Worm (Caenorhabditis elegans) whole organism, young adult: Measurements from ENCODE around the gene C36E8.6.
A peak's percentile ranks its signal among the peaks of the same experiment; 100 is the strongest.

Experiments used
- B0019.2 ChIP-seq: fragments of 200-800 bp; sonication (Bioruptor generic); conservative IDR thresholded peaks from 2 replicates; pipeline ENCODE4 v1.3.6; 2022; ENCODE audit warnings: missing genetic modification reagents, missing genetic modification characterization, missing compliant biosample characterization
- C17E4.6 ChIP-seq: fragments of 200-800 bp; sonication (Bioruptor generic); IDR thresholded peaks from 2 replicates; pipeline ENCODE4 v1.3.6; 2022; ENCODE audit warnings: missing genetic modification reagents, missing genetic modification characterization, missing compliant biosample characterization
- F23B12.7 ChIP-seq: sonication (generic microtip); optimal IDR thresholded peaks from 2 replicates; lab custom pipeline; 2017; ENCODE audit warnings: missing genetic modification characterization, mild to moderate bottlenecking, missing compliant biosample characterization, antibody characterized with exemption, moderate library complexity; ENCODE audit not compliant: insufficient read depth
- F33H1.4 ChIP-seq: fragments of 200-800 bp; sonication (Bioruptor generic); IDR thresholded peaks from 2 replicates; pipeline ENCODE4 v1.3.6; 2022; ENCODE audit warnings: missing genetic modification reagents, missing genetic modification characterization, missing compliant biosample characterization
- Y53F4B.3 ChIP-seq: fragments of 200-800 bp; sonication (Bioruptor generic); IDR thresholded peaks from 2 replicates; pipeline ENCODE4 v1.3.6; 2022; ENCODE audit warnings: missing genetic modification reagents, missing genetic modification characterization, missing compliant biosample characterization
- Y56A3A.18 ChIP-seq: fragments of 200-800 bp; sonication (Bioruptor generic); IDR thresholded peaks from 2 replicates; pipeline ENCODE4 v1.3.6; 2022; ENCODE audit warnings: missing genetic modification reagents, missing genetic modification characterization, missing compliant biosample characterization
- ama-1 ChIP-seq, 3 experiments: fragments of 150-350 bp in 1 of 3; sonication (generic microtip) in 2 of 3; optimal IDR thresholded peaks; 2 replicates each; lab custom pipeline; 2014 to 2018; ENCODE audit warnings: missing biosample characterization in 2 of 3, missing genetic modification characterization in 2 of 3, missing genetic modification reagents in 2 of 3
- aptf-2 ChIP-seq: fragments of 200-800 bp; sonication (Bioruptor generic); conservative IDR thresholded peaks from 2 replicates; pipeline ENCODE4 v1.3.6; 2022; ENCODE audit warnings: missing genetic modification reagents, missing genetic modification characterization, missing compliant biosample characterization
- aptf-3 ChIP-seq: fragments of 200-800 bp; sonication (Bioruptor generic); IDR thresholded peaks from 2 replicates; pipeline ENCODE4 v1.3.6; 2022; ENCODE audit warnings: missing genetic modification characterization, missing compliant biosample characterization
- attf-6 ChIP-seq: fragments of 200-800 bp; sonication (Bioruptor generic); IDR thresholded peaks from 2 replicates; pipeline ENCODE4 v1.3.6; 2022; ENCODE audit warnings: missing genetic modification reagents, missing genetic modification characterization, missing compliant biosample characterization
- cebp-1 ChIP-seq, 2 experiments: fragments of 200-800 bp in 1 of 2; sonication (Bioruptor generic) in 1 of 2; sonication (generic microtip) in 1 of 2; IDR thresholded peaks in 1 of 2; optimal IDR thresholded peaks in 1 of 2; 2 replicates each; pipeline versions ENCODE4 v1.3.6 to Lab custom; 2017 to 2022; ENCODE audit warnings: missing compliant biosample characterization in 2 of 2, missing genetic modification characterization in 2 of 2, mild to moderate bottlenecking in 1 of 2, missing genetic modification reagents in 1 of 2, moderate library complexity in 1 of 2
- cebp-2 ChIP-seq: fragments of 200-800 bp; sonication (Bioruptor generic); IDR thresholded peaks from 2 replicates; pipeline ENCODE4 v1.3.6; 2022; ENCODE audit warnings: missing genetic modification characterization, missing compliant biosample characterization
- ceh-100 ChIP-seq: fragments of 200-800 bp; sonication (Bioruptor generic); IDR thresholded peaks from 2 replicates; pipeline ENCODE4 v1.3.6; 2022; ENCODE audit warnings: missing genetic modification reagents, missing genetic modification characterization, missing compliant biosample characterization
- ceh-27 ChIP-seq: fragments of 200-800 bp; sonication (Bioruptor generic); optimal IDR thresholded peaks from 2 replicates; lab custom pipeline; 2018; ENCODE audit warnings: mild to moderate bottlenecking, missing genetic modification characterization, moderate library complexity, missing compliant biosample characterization
- ceh-40 ChIP-seq: fragments of 200-800 bp; sonication (Bioruptor generic); IDR thresholded peaks from 2 replicates; pipeline ENCODE4 v1.3.6; 2022; ENCODE audit warnings: missing genetic modification characterization, missing compliant biosample characterization
- ceh-58 ChIP-seq: fragments of 200-800 bp; sonication (Bioruptor generic); IDR thresholded peaks from 2 replicates; pipeline ENCODE4 v1.3.6; 2022; ENCODE audit warnings: missing genetic modification characterization, missing compliant biosample characterization
- ceh-79 ChIP-seq: sonication (generic microtip); optimal IDR thresholded peaks from 2 replicates; lab custom pipeline; 2017; ENCODE audit warnings: mild to moderate bottlenecking, missing genetic modification characterization, missing compliant biosample characterization
- chd-7 ChIP-seq: sonication (generic microtip); optimal IDR thresholded peaks from 2 replicates; lab custom pipeline; 2016; ENCODE audit warnings: mild to moderate bottlenecking, missing genetic modification characterization, moderate library complexity, missing compliant biosample characterization
- dpff-1 ChIP-seq: sonication (generic microtip); optimal IDR thresholded peaks from 2 replicates; lab custom pipeline; 2017; ENCODE audit warnings: mild to moderate bottlenecking, missing genetic modification characterization, missing compliant biosample characterization
- dpl-1 ChIP-seq: fragments of 150-350 bp; optimal IDR thresholded peaks from 2 replicates; lab custom pipeline; 2014; ENCODE audit warnings: missing biosample characterization, missing genetic modification reagents, missing genetic modification characterization
- ets-4 ChIP-seq: fragments of 200-800 bp; sonication (Bioruptor generic); optimal IDR thresholded peaks from 2 replicates; lab custom pipeline; 2018; ENCODE audit warnings: mild to moderate bottlenecking, missing genetic modification characterization, missing compliant biosample characterization
- fkh-3 ChIP-seq: sonication (generic microtip); optimal IDR thresholded peaks from 2 replicates; lab custom pipeline; 2016; ENCODE audit warnings: mild to moderate bottlenecking, missing genetic modification characterization, missing compliant biosample characterization
- hmg-1.2 ChIP-seq: fragments of 200-800 bp; sonication (Bioruptor generic); IDR thresholded peaks from 2 replicates; pipeline ENCODE4 v1.3.6; 2022; ENCODE audit warnings: missing genetic modification reagents, missing genetic modification characterization, missing compliant biosample characterization
- lag-1 ChIP-seq: fragments of 200-800 bp; sonication (Bioruptor generic); IDR thresholded peaks from 2 replicates; pipeline ENCODE4 v1.3.6; 2022; ENCODE audit warnings: missing genetic modification reagents, missing genetic modification characterization, missing compliant biosample characterization
- lin-35 ChIP-seq, 3 experiments: fragments of 150-350 bp in 2 of 3; sonication (generic microtip) in 1 of 3; optimal IDR thresholded peaks; 2 replicates each; lab custom pipeline; 2014 to 2018; ENCODE audit warnings: missing biosample characterization in 3 of 3, missing genetic modification characterization in 3 of 3, missing genetic modification reagents in 3 of 3
- lsl-1 ChIP-seq: fragments of 200-800 bp; sonication (Bioruptor generic); optimal IDR thresholded peaks from 2 replicates; lab custom pipeline; 2018; ENCODE audit warnings: mild to moderate bottlenecking, missing genetic modification characterization, moderate library complexity, missing compliant biosample characterization
- lsy-27 ChIP-seq: sonication (generic microtip); optimal IDR thresholded peaks from 2 replicates; lab custom pipeline; 2017; ENCODE audit warnings: missing genetic modification characterization, mild to moderate bottlenecking, missing compliant biosample characterization, antibody characterized with exemption, missing genotype, borderline replicate concordance; ENCODE audit not compliant: insufficient read depth
- mes-4 ChIP-seq: sonication (generic microtip); optimal IDR thresholded peaks from 2 replicates; lab custom pipeline; 2016; ENCODE audit warnings: missing genotype, missing genetic modification characterization, missing compliant biosample characterization
- nfyb-1 ChIP-seq: fragments of 200-800 bp; sonication (Bioruptor generic); IDR thresholded peaks from 2 replicates; pipeline ENCODE4 v1.3.6; 2022; ENCODE audit warnings: missing genetic modification reagents, missing genetic modification characterization, missing compliant biosample characterization
- nhr-120 ChIP-seq: fragments of 200-800 bp; sonication (Bioruptor generic); IDR thresholded peaks from 2 replicates; pipeline ENCODE4 v1.3.6; 2022; ENCODE audit warnings: missing genetic modification characterization, missing compliant biosample characterization
- nhr-179 ChIP-seq: sonication (generic microtip); optimal IDR thresholded peaks from 2 replicates; lab custom pipeline; 2016; ENCODE audit warnings: mild to moderate bottlenecking, missing genetic modification characterization, missing compliant biosample characterization
- nhr-80 ChIP-seq: sonication (generic microtip); optimal IDR thresholded peaks from 2 replicates; lab custom pipeline; 2016; ENCODE audit warnings: missing genetic modification characterization, missing compliant biosample characterization
- nhr-90 ChIP-seq: sonication (generic microtip); optimal IDR thresholded peaks from 2 replicates; lab custom pipeline; 2016; ENCODE audit warnings: missing genotype, mild to moderate bottlenecking, missing genetic modification characterization, missing compliant biosample characterization
- rcor-1 ChIP-seq: fragments of 200-800 bp; sonication (Bioruptor generic); IDR thresholded peaks from 2 replicates; pipeline ENCODE4 v1.3.6; 2022; ENCODE audit warnings: missing genetic modification reagents, missing genetic modification characterization, missing compliant biosample characterization
- rec-8 ChIP-seq, 2 experiments: sonication (generic microtip); optimal IDR thresholded peaks; 2 replicates each; lab custom pipeline; 2016; ENCODE audit warnings: mild to moderate bottlenecking in 2 of 2, missing genetic modification characterization in 2 of 2, missing genetic modification reagents in 2 of 2, missing genotype in 2 of 2, missing biosample characterization in 1 of 2, missing compliant biosample characterization in 1 of 2, moderate library complexity in 1 of 2
- repo-1 ChIP-seq: sonication (generic microtip); optimal IDR thresholded peaks from 2 replicates; lab custom pipeline; 2017; ENCODE audit warnings: mild to moderate bottlenecking, missing genetic modification characterization, missing compliant biosample characterization
- snpc-3.4 ChIP-seq: sonication (generic microtip); optimal IDR thresholded peaks from 2 replicates; lab custom pipeline; 2017; ENCODE audit warnings: missing genetic modification characterization, mild to moderate bottlenecking, missing compliant biosample characterization, antibody characterized with exemption, moderate library complexity, missing genotype, missing genetic modification reagents
- somi-1 ChIP-seq: fragments of 200-800 bp; sonication (Bioruptor generic); optimal IDR thresholded peaks from 2 replicates; lab custom pipeline; 2018; ENCODE audit warnings: mild to moderate bottlenecking, missing genetic modification characterization, missing compliant biosample characterization
- sptf-2 ChIP-seq: fragments of 200-800 bp; sonication (Bioruptor generic); optimal IDR thresholded peaks from 2 replicates; lab custom pipeline; 2018; ENCODE audit warnings: mild to moderate bottlenecking, missing genetic modification characterization, missing compliant biosample characterization
- tbx-9 ChIP-seq: sonication (generic microtip); optimal IDR thresholded peaks from 2 replicates; lab custom pipeline; 2016; ENCODE audit warnings: borderline replicate concordance, missing genetic modification characterization, inconsistent platforms, missing compliant biosample characterization
- tlf-1 ChIP-seq: fragments of 200-800 bp; sonication (Bioruptor generic); optimal IDR thresholded peaks from 2 replicates; lab custom pipeline; 2018; ENCODE audit warnings: mild to moderate bottlenecking, missing genetic modification characterization, missing compliant biosample characterization
- unc-62 ChIP-seq: fragments of 150-350 bp; optimal IDR thresholded peaks from 2 replicates; lab custom pipeline; 2014; ENCODE audit warnings: missing biosample characterization, missing genetic modification reagents, missing genetic modification characterization
- zfh-2 ChIP-seq: fragments of 200-800 bp; sonication (Bioruptor generic); conservative IDR thresholded peaks from 2 replicates; pipeline ENCODE4 v1.3.6; 2022; ENCODE audit warnings: missing genetic modification reagents, missing genetic modification characterization, missing compliant biosample characterization
- zim-3 ChIP-seq: sonication (generic microtip); optimal IDR thresholded peaks from 2 replicates; lab custom pipeline; 2017; ENCODE audit warnings: mild to moderate bottlenecking, missing genetic modification characterization, moderate library complexity, missing compliant biosample characterization
- ztf-22 ChIP-seq: fragments of 200-800 bp; sonication (Bioruptor generic); optimal IDR thresholded peaks from 2 replicates; lab custom pipeline; 2018; ENCODE audit warnings: mild to moderate bottlenecking, missing genetic modification characterization, moderate library complexity, missing compliant biosample characterization
- ztf-6 ChIP-seq: fragments of 200-800 bp; sonication (Bioruptor generic); IDR thresholded peaks from 2 replicates; pipeline ENCODE4 v1.3.6; 2022; ENCODE audit warnings: missing genetic modification reagents, missing genetic modification characterization, missing compliant biosample characterization

C36E8.6 gene

DNA sequence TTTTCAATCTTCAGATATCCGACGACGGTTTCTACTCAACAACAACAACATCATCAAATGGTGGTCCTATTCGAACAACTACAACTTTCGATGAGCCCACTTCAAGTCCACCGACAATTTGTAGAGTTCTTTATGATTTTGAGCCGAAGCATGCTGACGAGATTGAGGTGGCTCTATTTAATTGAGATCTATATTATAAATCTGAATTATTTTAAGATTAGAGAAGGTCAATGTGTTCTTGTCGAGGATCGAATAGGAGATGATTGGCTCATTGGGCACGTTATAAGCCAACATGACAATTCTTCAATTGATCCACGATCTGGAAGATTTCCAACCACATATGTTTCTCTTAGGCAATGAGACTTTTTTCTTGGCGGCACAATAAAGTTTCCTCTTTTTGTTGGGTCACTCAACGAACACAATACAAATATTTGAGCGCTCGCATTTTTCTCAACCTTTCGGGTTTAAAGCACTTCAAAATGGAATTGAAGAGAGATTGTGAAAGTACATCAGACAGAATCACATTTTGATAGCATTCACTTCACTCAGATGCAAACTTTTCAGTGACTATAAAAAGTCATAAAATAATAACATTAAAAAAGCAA lies 27.6 kb downstream of the C36E8.6 start (continued):
- TF ChIP-seq ceh-27 (GFP tag; lab: Kevin White, UChicago) = peak; percentile 19
- TF ChIP-seq nhr-90 (tag; lab: Kevin White, UChicago) = no peak
- no peak for TF ChIP-seq ztf-22 (GFP tag; lab: Kevin White, UChicago)
- TF ChIP-seq lsy-27 (tag; lab: Kevin White, UChicago) = no peak
- TF ChIP-seq aptf-3 (GFP tag; lab: Robert Waterston, UW) = no peak
- TF ChIP-seq repo-1 (tag; lab: Kevin White, UChicago) = peak; percentile 82
- TF ChIP-seq attf-6 = peak; percentile 82
- no peak; the same call in 1 of the 2 replicates for TF ChIP-seq hmg-1.2 (GFP tag; lab: Robert Waterston, UW)
- no peak for TF ChIP-seq unc-62 (GFP tag; lab: Kevin White, UChicago)
- peak; percentile 62 for TF ChIP-seq nfyb-1
- peak; percentile 77 for TF ChIP-seq tlf-1 (GFP tag; lab: Kevin White, UChicago)
- no peak for TF ChIP-seq mes-4 (tag; lab: Kevin White, UChicago)
- TF ChIP-seq Y53F4B.3 (GFP tag; lab: Robert Waterston, UW) = no peak
- TF ChIP-seq ama-1 (optimal IDR thresholded peaks at IDR 0.05; lab: Kevin White, UChicago) = no peak
- peak in 1 of 2 experiments; percentile 88 for TF ChIP-seq ama-1 (GFP tag; optimal IDR thresholded peaks at IDR 0.05; lab: Kevin White, UChicago)
- peak; percentile 80 for TF ChIP-seq ceh-79 (tag; lab: Kevin White, UChicago)
- TF ChIP-seq nhr-120 = no peak
- peak; percentile 63; the same call in 1 of the 2 replicates for TF ChIP-seq aptf-2 (GFP tag; lab: Robert Waterston, UW)
- no peak for TF ChIP-seq nhr-179 (tag; lab: Kevin White, UChicago)
- no peak; the same call in 1 of the 2 replicates for TF ChIP-seq Y56A3A.18 (GFP tag; lab: Robert Waterston, UW)
- TF ChIP-seq nhr-80 (tag; lab: Kevin White, UChicago) = no peak
- no peak; the same call in none of the 2 replicates for TF ChIP-seq ceh-100 (GFP tag; lab: Robert Waterston, UW)
- TF ChIP-seq cebp-2 (GFP tag; lab: Robert Waterston, UW) = 0 out of 2 replicates have a peak, but pooled peaks have one; percentile 58
- no peak for TF ChIP-seq sptf-2 (GFP tag; lab: Kevin White, UChicago)
- no peak for TF ChIP-seq zfh-2
- TF ChIP-seq ets-4 (GFP tag; lab: Kevin White, UChicago) = no peak
- no peak for TF ChIP-seq dpff-1 (tag; lab: Kevin White, UChicago)
- TF ChIP-seq F23B12.7 (tag; lab: Kevin White, UChicago) = peak; percentile 40
- no peak for TF ChIP-seq ceh-58 (GFP tag; lab: Robert Waterston, UW)
- TF ChIP-seq F33H1.4 (GFP tag; lab: Robert Waterston, UW) = no peak
- TF ChIP-seq ztf-6 = no peak
- TF ChIP-seq zim-3 = no peak
- peak; percentile 27 for TF ChIP-seq somi-1 (GFP tag; lab: Kevin White, UChicago)
- TF ChIP-seq dpl-1 (GFP tag; lab: Kevin White, UChicago) = peak; percentile 30
- TF ChIP-seq ceh-40 (GFP tag; lab: Robert Waterston, UW) = no peak
- TF ChIP-seq rec-8 (tag; optimal IDR thresholded peaks at IDR 0.05; lab: Kevin White, UChicago) = no peak
- peak; percentile 46 for TF ChIP-seq fkh-3 (tag; lab: Kevin White, UChicago)
- no peak for TF ChIP-seq lag-1 (GFP tag; lab: Robert Waterston, UW)
- peak in 2 of 3 experiments; percentile 43 to 65 for TF ChIP-seq lin-35 (GFP tag; optimal IDR thresholded peaks at IDR 0.05; lab: Kevin White, UChicago)
- TF ChIP-seq C17E4.6 (GFP tag; lab: Robert Waterston, UW) = peak; percentile 72; the same call in 1 of the 2 replicates
- TF ChIP-seq rcor-1 (GFP tag; lab: Robert Waterston, UW) = peak; percentile 53
- peak; percentile 42 for TF ChIP-seq snpc-3.4
- peak; percentile 7 for TF ChIP-seq lsl-1 (GFP tag; lab: Kevin White, UChicago)
- TF ChIP-seq cebp-1 (GFP tag; IDR thresholded peaks at IDR 0.05; lab: Robert Waterston, UW) = no peak
- TF ChIP-seq cebp-1 (tag; optimal IDR thresholded peaks at IDR 0.05; lab: Kevin White, UChicago) = peak; percentile 63
- TF ChIP-seq chd-7 = peak; percentile 83
- TF ChIP-seq B0019.2 = 0 out of 2 replicates have a peak, but pooled peaks have one; percentile 50
- no peak for TF ChIP-seq tbx-9
